Fruit fly (Drosophila melanogaster) whole organism, adult: ENCODE measurements around the gene CG12502.

Experiments
- CG11617 ChIP-seq: fragments of 200-800 bp; sonication (Bioruptor generic); optimal IDR thresholded peaks from 2 replicates; lab custom pipeline; 2017; ENCODE audit warnings: mild to moderate bottlenecking, missing biosample characterization, missing genetic modification reagents, missing genetic modification characterization
- CG12768 ChIP-seq: fragments of 200-800 bp; sonication (Bioruptor generic); optimal IDR thresholded peaks from 2 replicates; lab custom pipeline; 2017; ENCODE audit warnings: missing biosample characterization, missing genetic modification characterization, mild to moderate bottlenecking, moderate library complexity, missing genetic modification reagents
- CG14711 ChIP-seq: fragments of 200-800 bp; sonication (Bioruptor generic); optimal IDR thresholded peaks from 2 replicates; lab custom pipeline; 2018; ENCODE audit warnings: missing biosample characterization, mild to moderate bottlenecking, missing genetic modification characterization, moderate library complexity
- CG1620 ChIP-seq: fragments of 200-800 bp; sonication (Bioruptor generic); optimal IDR thresholded peaks from 2 replicates; lab custom pipeline; 2016; ENCODE audit warnings: missing biosample characterization, missing genetic modification characterization
- CG33017 ChIP-seq: fragments of 200-800 bp; sonication (Bioruptor generic); optimal IDR thresholded peaks from 2 replicates; lab custom pipeline; 2018; ENCODE audit warnings: missing biosample characterization, mild to moderate bottlenecking, missing genetic modification characterization, moderate library complexity
- CG5204 ChIP-seq: fragments of 200-800 bp; sonication (Bioruptor generic); optimal IDR thresholded peaks from 2 replicates; lab custom pipeline; 2016; ENCODE audit warnings: missing biosample characterization, missing genetic modification characterization
- CG7045 ChIP-seq: fragments of 200-800 bp; sonication (Bioruptor generic); optimal IDR thresholded peaks from 2 replicates; lab custom pipeline; 2017; ENCODE audit warnings: missing biosample characterization, mild to moderate bottlenecking, missing genetic modification characterization
- CG7101 ChIP-seq: fragments of 200-800 bp; sonication (Bioruptor generic); optimal IDR thresholded peaks from 2 replicates; lab custom pipeline; 2018; ENCODE audit warnings: missing biosample characterization, mild to moderate bottlenecking, missing genetic modification characterization, moderate library complexity
- Clk ChIP-seq: fragments of 200-800 bp; sonication (Bioruptor generic); optimal IDR thresholded peaks from 2 replicates; lab custom pipeline; 2017; ENCODE audit warnings: missing biosample characterization, missing genetic modification characterization
- Crg-1 ChIP-seq: fragments of 200-800 bp; sonication (Bioruptor generic); optimal IDR thresholded peaks from 2 replicates; lab custom pipeline; 2016; ENCODE audit warnings: missing biosample characterization, missing genetic modification characterization
- Hr96 ChIP-seq: fragments of 200-800 bp; sonication (Bioruptor generic); optimal IDR thresholded peaks from 2 replicates; lab custom pipeline; 2016; ENCODE audit warnings: missing biosample characterization, missing genetic modification characterization
- Mnt ChIP-seq: fragments of 200-800 bp; sonication (Bioruptor generic); optimal IDR thresholded peaks from 2 replicates; lab custom pipeline; 2016; ENCODE audit warnings: missing biosample characterization, mild to moderate bottlenecking, missing genetic modification characterization
- bab1 ChIP-seq: fragments of 200-800 bp; sonication (Bioruptor generic); optimal IDR thresholded peaks from 3 replicates; lab custom pipeline; 2019; ENCODE audit warnings: missing biosample characterization, mild to moderate bottlenecking, missing genetic modification characterization, moderate library complexity
- cic ChIP-seq: fragments of 200-800 bp; sonication (Bioruptor generic); optimal IDR thresholded peaks from 2 replicates; lab custom pipeline; 2017; ENCODE audit warnings: missing biosample characterization, mild to moderate bottlenecking, missing genetic modification characterization, moderate library complexity
- cnc ChIP-seq, 2 experiments: fragments of >200 bp; optimal IDR thresholded peaks; 2 replicates each; lab custom pipeline; 2017
- kay ChIP-seq: fragments of 200-800 bp; sonication (Bioruptor generic); peaks from one replicate; lab custom pipeline; 2016; ENCODE audit warnings: missing biosample characterization, missing genetic modification characterization, borderline replicate concordance
- ovo ChIP-seq: fragments of 200-800 bp; sonication (Bioruptor generic); optimal IDR thresholded peaks from 2 replicates; lab custom pipeline; 2016; ENCODE audit warnings: missing biosample characterization, missing genetic modification characterization
- pad ChIP-seq: fragments of 200-800 bp; sonication (Bioruptor generic); optimal IDR thresholded peaks from 3 replicates; lab custom pipeline; 2017; ENCODE audit warnings: missing biosample characterization, missing genetic modification characterization, mild to moderate bottlenecking, moderate library complexity, missing genetic modification reagents
- tj ChIP-seq: fragments of 200-800 bp; sonication (Bioruptor generic); optimal IDR thresholded peaks from 3 replicates; lab custom pipeline; 2017; ENCODE audit warnings: missing biosample characterization, mild to moderate bottlenecking, missing genetic modification characterization, moderate library complexity
- toe ChIP-seq: fragments of 200-800 bp; sonication (Bioruptor generic); optimal IDR thresholded peaks from 2 replicates; lab custom pipeline; 2016; ENCODE audit warnings: missing biosample characterization, missing genetic modification characterization

Gene CG12502

dm6 chr3L:841260-841659 is 23.9 kb upstream of the CG12502 start, which contains the start of the genes JMJD5 and Gr61a:
Gene JMJD5, minus strand, starts transcription at chr3L:841360.
Gene Gr61a, plus strand, starts transcription at chr3L:841451.
- TF ChIP-seq Crg-1 (GFP tag; lab: Kevin White, UChicago) (no peak), pad (GFP tag; lab: Kevin White, UChicago) (no peak), cnc (optimal IDR thresholded peaks at IDR 0.05; lab: Kevin White, UChicago) (no peak), CG12768 (GFP tag; lab: Kevin White, UChicago) (no peak), kay (GFP tag; lab: Kevin White, UChicago) (no peak), CG14711 (tag; lab: Kevin White, UChicago) (no peak), ovo (GFP tag; lab: Kevin White, UChicago) (no peak), CG5204 (GFP tag; lab: Kevin White, UChicago) (no peak), CG11617 (GFP tag; lab: Kevin White, UChicago) (no peak), CG7101 (no peak), CG7045 (GFP tag; lab: Kevin White, UChicago) (no peak)

dm6 chr3L:843626-844025 is 21.6 kb upstream of the CG12502 start, which contains the start of gene Cep290:
Gene Cep290, plus strand, starts transcription at chr3L:843926.
- no peak for TF ChIP-seq CG12768 (GFP tag; lab: Kevin White, UChicago)
- TF ChIP-seq cic = no peak
- no peak for TF ChIP-seq CG14711 (tag; lab: Kevin White, UChicago)
- no peak for TF ChIP-seq Crg-1 (GFP tag; lab: Kevin White, UChicago)
- no peak for TF ChIP-seq tj (GFP tag; lab: Kevin White, UChicago)
- no peak for TF ChIP-seq Hr96 (GFP tag; lab: Kevin White, UChicago)
- no peak for TF ChIP-seq toe (GFP tag; lab: Kevin White, UChicago)
- no peak for TF ChIP-seq CG33017
- TF ChIP-seq cnc (optimal IDR thresholded peaks at IDR 0.05; lab: Kevin White, UChicago) = no peak
- no peak for TF ChIP-seq CG7045 (GFP tag; lab: Kevin White, UChicago)
- TF ChIP-seq CG5204 (GFP tag; lab: Kevin White, UChicago) = no peak
- TF ChIP-seq CG7101 = no peak
- no peak for TF ChIP-seq Clk

dm6 chr3L:851061-851460 is 14.1 kb upstream of the CG12502 start, which contains the start of gene Dci:
Gene Dci, plus strand, starts transcription at chr3L:851346.
- TF ChIP-seq bab1 (GFP tag; lab: Kevin White, UChicago) = peak; percentile 65
- TF ChIP-seq cnc (optimal IDR thresholded peaks at IDR 0.05; lab: Kevin White, UChicago) = no peak
- TF ChIP-seq CG7045 (GFP tag; lab: Kevin White, UChicago) = no peak
- peak; percentile 78 for TF ChIP-seq Hr96 (GFP tag; lab: Kevin White, UChicago)
- no peak for TF ChIP-seq cic
- peak; percentile 92 for TF ChIP-seq toe (GFP tag; lab: Kevin White, UChicago)
- TF ChIP-seq CG12768 (GFP tag; lab: Kevin White, UChicago) = peak; percentile 56
- peak; percentile 13 for TF ChIP-seq CG33017
- peak; percentile 77 for TF ChIP-seq kay (GFP tag; lab: Kevin White, UChicago)
- TF ChIP-seq ovo (GFP tag; lab: Kevin White, UChicago) = peak; percentile 52
- TF ChIP-seq Mnt (GFP tag; lab: Kevin White, UChicago) = peak; percentile 48
- no peak for TF ChIP-seq Clk
- TF ChIP-seq CG14711 (tag; lab: Kevin White, UChicago) = peak; percentile 71
- peak; percentile 38 for TF ChIP-seq CG7101
- peak; percentile 49 for TF ChIP-seq CG11617 (GFP tag; lab: Kevin White, UChicago)
- TF ChIP-seq pad (GFP tag; lab: Kevin White, UChicago) = peak; percentile 14
- peak; percentile 73 for TF ChIP-seq CG1620 (GFP tag; lab: Kevin White, UChicago)
- peak; percentile 74 for TF ChIP-seq CG5204 (GFP tag; lab: Kevin White, UChicago)
- TF ChIP-seq Crg-1 (GFP tag; lab: Kevin White, UChicago) = peak; percentile 24
- TF ChIP-seq tj (GFP tag; lab: Kevin White, UChicago) = peak; percentile 31

- TF ChIP-seq kay (GFP tag; lab: Kevin White, UChicago) (no peak), CG7101 (no peak), Mnt (GFP tag; lab: Kevin White, UChicago) (no peak), pad (GFP tag; lab: Kevin White, UChicago) (no peak), Crg-1 (GFP tag; lab: Kevin White, UChicago) (no peak), CG5204 (GFP tag; lab: Kevin White, UChicago) (no peak), toe (GFP tag; lab: Kevin White, UChicago) (no peak), bab1 (GFP tag; lab: Kevin White, UChicago) (no peak), Clk (no peak), CG12768 (GFP tag; lab: Kevin White, UChicago) (no peak), CG11617 (GFP tag; lab: Kevin White, UChicago) (no peak)
Observed at dm6 chr3L:852267-852666, 12.9 kb upstream of the CG12502 start.

dm6 chr3L:857063-858015 is 7.9 kb upstream of the CG12502 start, which contains the start of gene dpr20:
Gene dpr20, minus strand, starts transcription at chr3L:857248.
- TF ChIP-seq pad (GFP tag; lab: Kevin White, UChicago) = peak; percentile 92
- TF ChIP-seq bab1 (GFP tag; lab: Kevin White, UChicago) = no peak
- no peak for TF ChIP-seq tj (GFP tag; lab: Kevin White, UChicago)
- no peak for TF ChIP-seq CG1620 (GFP tag; lab: Kevin White, UChicago)
- TF ChIP-seq Crg-1 (GFP tag; lab: Kevin White, UChicago) = no peak
- TF ChIP-seq cic = no peak
- no peak for TF ChIP-seq cnc (optimal IDR thresholded peaks at IDR 0.05; lab: Kevin White, UChicago)
- peak; percentile 84 for TF ChIP-seq CG5204 (GFP tag; lab: Kevin White, UChicago)
- peak; percentile 88 for TF ChIP-seq Hr96 (GFP tag; lab: Kevin White, UChicago)
- peak; percentile 87 for TF ChIP-seq CG33017
- peak; percentile 81 for TF ChIP-seq CG14711 (tag; lab: Kevin White, UChicago)
- TF ChIP-seq kay (GFP tag; lab: Kevin White, UChicago) = no peak
- no peak for TF ChIP-seq ovo (GFP tag; lab: Kevin White, UChicago)
- peak; percentile 82 for TF ChIP-seq Clk
- peak; percentile 85 for TF ChIP-seq CG7101
- TF ChIP-seq toe (GFP tag; lab: Kevin White, UChicago) = peak; percentile 93
- peak; percentile 10 for TF ChIP-seq CG11617 (GFP tag; lab: Kevin White, UChicago)
- peak; percentile 91 for TF ChIP-seq CG12768 (GFP tag; lab: Kevin White, UChicago)
- TF ChIP-seq Mnt (GFP tag; lab: Kevin White, UChicago) = peak; percentile 8
- peak; percentile 83 for TF ChIP-seq CG7045 (GFP tag; lab: Kevin White, UChicago)
